Worm (Caenorhabditis elegans) whole organism, L1 larva: ENCODE data around the gene T05C1.5.

ENCODE experiments used
- aly-2 ChIP-seq: fragments of 150-350 bp; optimal IDR thresholded peaks from 2 replicates; lab custom pipeline; 2014; ENCODE audit warnings: missing biosample characterization, missing genetic modification characterization
- ama-1 ChIP-seq: fragments of 150-350 bp; optimal IDR thresholded peaks from 2 replicates; lab custom pipeline; 2014
- ceh-82 ChIP-seq, 3 experiments: fragments of 150-350 bp in 1 of 3; sonication (generic microtip) in 2 of 3; optimal IDR thresholded peaks; 2 replicates each; lab custom pipeline; 2014 to 2017; ENCODE audit warnings: missing biosample characterization in 3 of 3, missing genetic modification characterization in 3 of 3
- ces-1 ChIP-seq: fragments of 150-350 bp; optimal IDR thresholded peaks from 2 replicates; lab custom pipeline; 2014; ENCODE audit warnings: missing biosample characterization, missing genetic modification reagents, missing genetic modification characterization
- dpl-1 ChIP-seq, 3 experiments: fragments of 150-350 bp in 2 of 3; sonication (generic microtip) in 1 of 3; optimal IDR thresholded peaks; 2 replicates each; lab custom pipeline; 2014 to 2017; ENCODE audit warnings: missing biosample characterization in 3 of 3, missing genetic modification characterization in 3 of 3, missing genetic modification reagents in 3 of 3
- efl-1 ChIP-seq, 4 experiments: fragments of 150-350 bp; optimal IDR thresholded peaks in 3 of 4; peaks in 1 of 4; 1 replicate in 1 of 4; 2 replicates in 3 of 4; lab custom pipeline; 2014; ENCODE audit warnings: missing biosample characterization in 2 of 4, missing genetic modification characterization in 2 of 4, missing genetic modification reagents in 2 of 4
- fkh-4 ChIP-seq: sonication (generic microtip); optimal IDR thresholded peaks from 2 replicates; lab custom pipeline; 2016; ENCODE audit warnings: missing compliant biosample characterization, missing genetic modification characterization, borderline replicate concordance
- fkh-8 ChIP-seq: sonication (generic microtip); optimal IDR thresholded peaks from 2 replicates; lab custom pipeline; 2016; ENCODE audit warnings: mild to moderate bottlenecking, missing genetic modification characterization, missing compliant biosample characterization
- hlh-17 ChIP-seq: fragments of 200-800 bp; sonication (Bioruptor generic); optimal IDR thresholded peaks from 2 replicates; lab custom pipeline; 2018; ENCODE audit warnings: missing genetic modification characterization, mild to moderate bottlenecking, missing compliant biosample characterization, moderate library complexity, borderline replicate concordance
- isw-1 ChIP-seq: fragments of 200-800 bp; sonication (Bioruptor generic); IDR thresholded peaks from 2 replicates; pipeline ENCODE4 v1.3.6; 2022; ENCODE audit warnings: missing genetic modification characterization, missing compliant biosample characterization
- jun-1 ChIP-seq: fragments of 150-350 bp; optimal IDR thresholded peaks from 2 replicates; lab custom pipeline; 2014; ENCODE audit warnings: missing biosample characterization, missing genetic modification reagents, missing genetic modification characterization
- lin-14 ChIP-seq: fragments of 200-800 bp; sonication (Bioruptor generic); optimal IDR thresholded peaks from 2 replicates; lab custom pipeline; 2018; ENCODE audit warnings: mild to moderate bottlenecking, missing genetic modification characterization, moderate library complexity, missing compliant biosample characterization
- lin-15B ChIP-seq: fragments of 150-350 bp; sonication (generic microtip); optimal IDR thresholded peaks from 3 replicates; lab custom pipeline; 2014; ENCODE audit warnings: missing biosample characterization, missing genetic modification characterization
- lin-35 ChIP-seq, 2 experiments: fragments of 150-350 bp; optimal IDR thresholded peaks; 2 replicates each; lab custom pipeline; 2014; ENCODE audit warnings: missing biosample characterization in 2 of 2, missing genetic modification characterization in 2 of 2, missing genetic modification reagents in 2 of 2
- lin-39 ChIP-seq: fragments of 150-350 bp; optimal IDR thresholded peaks from 2 replicates; lab custom pipeline; 2014; ENCODE audit warnings: missing biosample characterization, missing genetic modification reagents, missing genetic modification characterization
- lsy-2 ChIP-seq, 2 experiments: fragments of 150-350 bp; optimal IDR thresholded peaks; 2 replicates each; lab custom pipeline; 2014; ENCODE audit warnings: missing biosample characterization in 2 of 2, missing genetic modification characterization in 2 of 2
- mab-9 ChIP-seq: fragments of 200-800 bp; sonication (Bioruptor generic); IDR thresholded peaks from 2 replicates; pipeline ENCODE4 v1.3.6; 2022; ENCODE audit warnings: missing genetic modification reagents, missing genetic modification characterization, missing compliant biosample characterization
- mdl-1 ChIP-seq, 2 experiments: fragments of 150-350 bp; optimal IDR thresholded peaks; 2 replicates each; lab custom pipeline; 2014 to 2017; ENCODE audit warnings: missing biosample characterization in 2 of 2, missing genetic modification characterization in 2 of 2, inconsistent platforms in 1 of 2
- mep-1 ChIP-seq: fragments of 150-350 bp; optimal IDR thresholded peaks from 2 replicates; lab custom pipeline; 2014; ENCODE audit warnings: missing biosample characterization, missing genetic modification characterization
- nhr-19 ChIP-seq: fragments of 200-800 bp; sonication (Bioruptor generic); conservative IDR thresholded peaks from 2 replicates; pipeline ENCODE4 v1.3.6; 2022; ENCODE audit warnings: missing genetic modification characterization, missing compliant biosample characterization
- nhr-47 ChIP-seq: sonication (generic microtip); optimal IDR thresholded peaks from 2 replicates; lab custom pipeline; 2016; ENCODE audit warnings: mild to moderate bottlenecking, missing genetic modification characterization, moderate library complexity, missing compliant biosample characterization
- nhr-71 ChIP-seq: sonication (generic microtip); optimal IDR thresholded peaks from 2 replicates; lab custom pipeline; 2016; ENCODE audit warnings: mild to moderate bottlenecking, missing genetic modification characterization, moderate library complexity, missing compliant biosample characterization
- rnt-1 ChIP-seq: sonication (generic microtip); optimal IDR thresholded peaks from 2 replicates; lab custom pipeline; 2016; ENCODE audit warnings: mild to moderate bottlenecking, missing genetic modification characterization, moderate library complexity, missing compliant biosample characterization
- snu-23 ChIP-seq: sonication (generic microtip); optimal IDR thresholded peaks from 2 replicates; lab custom pipeline; 2016; ENCODE audit warnings: missing genetic modification characterization, missing compliant biosample characterization
- sup-37 ChIP-seq: fragments of 200-800 bp; sonication (Bioruptor generic); optimal IDR thresholded peaks from 2 replicates; lab custom pipeline; 2018; ENCODE audit warnings: mild to moderate bottlenecking, missing genetic modification characterization, missing compliant biosample characterization
- swsn-7 ChIP-seq: sonication (generic microtip); optimal IDR thresholded peaks from 2 replicates; lab custom pipeline; 2016; ENCODE audit warnings: missing genetic modification characterization, missing compliant biosample characterization
- tbx-2 ChIP-seq: sonication (generic microtip); optimal IDR thresholded peaks from 2 replicates; lab custom pipeline; 2016; ENCODE audit warnings: missing genetic modification characterization, missing compliant biosample characterization
- unc-86 ChIP-seq: sonication (generic microtip); optimal IDR thresholded peaks from 2 replicates; lab custom pipeline; 2016; ENCODE audit warnings: missing genetic modification characterization, missing compliant biosample characterization
- xbp-1 ChIP-seq: sonication (generic microtip); optimal IDR thresholded peaks from 2 replicates; lab custom pipeline; 2016; ENCODE audit warnings: missing genetic modification characterization, missing compliant biosample characterization
- zip-4 ChIP-seq: fragments of 200-800 bp; sonication (Bioruptor generic); optimal IDR thresholded peaks from 2 replicates; lab custom pipeline; 2018; ENCODE audit warnings: mild to moderate bottlenecking, missing genetic modification characterization, moderate library complexity, missing compliant biosample characterization

The T05C1.5 gene

ce11 chrII:4460297-4460696 lies 30.3 kb downstream of the T05C1.5 start:
- TF ChIP-seq fkh-4 (tag; lab: Kevin White, UChicago) (no peak), jun-1 (tag; lab: Kevin White, UChicago) (no peak), efl-1 (optimal IDR thresholded peaks at IDR 0.05; lab: Kevin White, UChicago) (no peak), efl-1 (GFP tag; optimal IDR thresholded peaks at IDR 0.05 in 1 of 2; lab: Kevin White, UChicago) (peak in 1 of 2 experiments; percentile 24)

ce11 chrII:4456024-4456423 lies 34.6 kb downstream of the T05C1.5 start:
- TF ChIP-seq lin-35 (GFP tag; optimal IDR thresholded peaks at IDR 0.05; lab: Kevin White, UChicago) (peak in 1 of 2 experiments; percentile 22), ama-1 (lab: Kevin White, UChicago) (no peak), tbx-2 (peak; percentile 48), lin-15B (tag; lab: Kevin White, UChicago) (no peak), nhr-19 (no peak), lin-14 (GFP tag; lab: Kevin White, UChicago) (peak; percentile 82), efl-1 (optimal IDR thresholded peaks at IDR 0.05; lab: Kevin White, UChicago) (peak in 1 of 2 experiments; percentile 13), efl-1 (GFP tag; optimal IDR thresholded peaks at IDR 0.05 in 1 of 2; lab: Kevin White, UChicago) (no peak), rnt-1 (no peak), sup-37 (no peak), unc-86 (tag; lab: Kevin White, UChicago) (peak; percentile 68), mab-9 (peak; percentile 64; the same call in 1 of the 2 replicates), nhr-71 (tag; lab: Kevin White, UChicago) (peak; percentile 40), ces-1 (GFP tag; lab: Kevin White, UChicago) (peak; percentile 18), nhr-47 (tag; lab: Kevin White, UChicago) (peak; percentile 39), ceh-82 (tag; optimal IDR thresholded peaks at IDR 0.05; lab: Kevin White, UChicago) (peak in 2 of 3 experiments; percentile 22 to 61), swsn-7 (tag; lab: Kevin White, UChicago) (peak; percentile 47), snu-23 (GFP tag; lab: Kevin White, UChicago) (peak; percentile 37), fkh-8 (tag; lab: Kevin White, UChicago) (peak; percentile 30), lsy-2 (tag; optimal IDR thresholded peaks at IDR 0.05; lab: Kevin White, UChicago) (peak in 1 of 2 experiments; percentile 30), isw-1 (GFP tag; lab: Robert Waterston, UW) (peak; percentile 23)

ce11 chrII:4454823-4455222 lies 35.8 kb downstream of the T05C1.5 start:
- TF ChIP-seq nhr-19 (no peak), nhr-71 (tag; lab: Kevin White, UChicago) (no peak), ces-1 (GFP tag; lab: Kevin White, UChicago) (no peak), mab-9 (no peak)
- TF ChIP-seq, all 84 proteins: peak for 0

ce11 chrII:4453453-4453852 lies 37.2 kb downstream of the T05C1.5 start:
- TF ChIP-seq efl-1 (optimal IDR thresholded peaks at IDR 0.05; lab: Kevin White, UChicago): no peak
- peak; percentile 13 to 56 for TF ChIP-seq efl-1 (GFP tag; optimal IDR thresholded peaks at IDR 0.05 in 1 of 2; lab: Kevin White, UChicago)
- no peak for TF ChIP-seq mdl-1 (tag; optimal IDR thresholded peaks at IDR 0.05; lab: Kevin White, UChicago)
- TF ChIP-seq lin-14 (GFP tag; lab: Kevin White, UChicago): peak; percentile 60
- TF ChIP-seq snu-23 (GFP tag; lab: Kevin White, UChicago): no peak
- peak in 1 of 2 experiments; percentile 34 for TF ChIP-seq lin-35 (GFP tag; optimal IDR thresholded peaks at IDR 0.05; lab: Kevin White, UChicago)
- TF ChIP-seq dpl-1 (GFP tag; optimal IDR thresholded peaks at IDR 0.05; lab: Kevin White, UChicago): peak in 1 of 3 experiments; percentile 35
- no peak for TF ChIP-seq xbp-1 (tag; lab: Kevin White, UChicago)
- peak; percentile 55 for TF ChIP-seq unc-86 (tag; lab: Kevin White, UChicago)
- TF ChIP-seq zip-4 (GFP tag; lab: Kevin White, UChicago): no peak
- no peak for TF ChIP-seq sup-37

- TF ChIP-seq hlh-17 (GFP tag; lab: Kevin White, UChicago) (no peak), lin-39 (tag; lab: Kevin White, UChicago) (no peak), snu-23 (GFP tag; lab: Kevin White, UChicago) (no peak), aly-2 (tag; lab: Kevin White, UChicago) (no peak), jun-1 (tag; lab: Kevin White, UChicago) (no peak), mep-1 (tag; lab: Kevin White, UChicago) (no peak)
These were observed 37.6 kb downstream of the T05C1.5 start, which contains the start of gene twk-2 for ce11 chrII:4453051-4453450. Gene twk-2, minus strand, starts transcription at chrII:4453151.
